Worm (Caenorhabditis elegans): ENCODE data around the gene cest-2.1.
A peak's percentile ranks its signal among the peaks of the same experiment; 100 is the strongest.

Gene cest-2.1

ce11 chrV:14160698-14161097, 10.6 kb downstream of the cest-2.1 start, which contains the start of gene cest-1.2 (continued):
- TF ChIP-seq dmd-6 (GFP tag; IDR thresholded peaks at IDR 0.05) (0 out of 2 replicates have a peak, but pooled peaks have one; percentile 17), zip-11 (GFP tag; IDR thresholded peaks at IDR 0.05) (no peak), zip-2 (tag; optimal IDR thresholded peaks at IDR 0.05) (no peak), nhr-28 (tag; optimal IDR thresholded peaks at IDR 0.05) (peak; percentile 59), lim-7 (GFP tag; IDR thresholded peaks at IDR 0.05) (no peak)

ce11 chrV:14156468-14156867, 14.8 kb downstream of the cest-2.1 start, which contains the start of gene AH10.2:
AH10.2 (plus strand) TSS chrV:14156768.
- TF ChIP-seq unc-62 (GFP tag; optimal IDR thresholded peaks at IDR 0.05 in 1 of 2): peak in 1 of 2 experiments; percentile 64
- no peak for TF ChIP-seq unc-62 (tag; optimal IDR thresholded peaks at IDR 0.05)
- TF ChIP-seq arid-1 (GFP tag; conservative IDR thresholded peaks at IDR 0.05): no peak
- no peak for TF ChIP-seq hlh-11 (tag; optimal IDR thresholded peaks at IDR 0.05)
- TF ChIP-seq tag-97 (GFP tag; IDR thresholded peaks at IDR 0.05): no peak
- no peak for TF ChIP-seq dmd-9 (GFP tag; IDR thresholded peaks at IDR 0.05)
- no peak for TF ChIP-seq aly-2 (tag; optimal IDR thresholded peaks at IDR 0.05)

ce11 chrV:14153615-14154014, 17.7 kb downstream of the cest-2.1 start:
- TF ChIP-seq hlh-11 (tag; optimal IDR thresholded peaks at IDR 0.05) (peak; percentile 14), ceh-28 (tag; optimal IDR thresholded peaks at IDR 0.05) (no peak), ZK546.5 (tag; optimal IDR thresholded peaks at IDR 0.05) (no peak), fkh-10 (GFP tag; optimal IDR thresholded peaks at IDR 0.05) (no peak), nhr-11 (tag; optimal IDR thresholded peaks at IDR 0.05) (peak; percentile 19), nhr-111 (GFP tag; optimal IDR thresholded peaks at IDR 0.05) (no peak), pha-4 (GFP tag; IDR thresholded peaks at IDR 0.05) (no peak), pha-4 (tag; optimal IDR thresholded peaks at IDR 0.05) (no peak), lin-15B (tag; optimal IDR thresholded peaks at IDR 0.05) (no peak), D1046.2 (GFP tag; IDR thresholded peaks at IDR 0.05) (no peak), ztf-7 (tag; optimal IDR thresholded peaks at IDR 0.05) (no peak), dve-1 (tag; optimal IDR thresholded peaks at IDR 0.05; ENCODE audit: insufficient read depth) (no peak), lin-39 (tag; optimal IDR thresholded peaks at IDR 0.05) (no peak), F44E2.7 (GFP tag; IDR thresholded peaks at IDR 0.05) (no peak), Y105C5A.15 (GFP tag; IDR thresholded peaks at IDR 0.05) (no peak)

ce11 chrV:14150966-14151365, 20.3 kb downstream of the cest-2.1 start:
- no peak for TF ChIP-seq ceh-62 (tag; optimal IDR thresholded peaks at IDR 0.05)
- TF ChIP-seq nhr-28 (tag; optimal IDR thresholded peaks at IDR 0.05): peak; percentile 2
- TF ChIP-seq unc-62 (GFP tag; optimal IDR thresholded peaks at IDR 0.05 in 1 of 2): peak in 1 of 2 experiments; percentile 57
- no peak for TF ChIP-seq unc-62 (tag; optimal IDR thresholded peaks at IDR 0.05)

ce11 chrV:14149125-14149524, 22.2 kb downstream of the cest-2.1 start:
- TF ChIP-seq zag-1 (tag; optimal IDR thresholded peaks at IDR 0.05) (no peak), unc-62 (GFP tag; optimal IDR thresholded peaks at IDR 0.05 in 1 of 2) (peak in 1 of 2 experiments; percentile 65), unc-62 (tag; optimal IDR thresholded peaks at IDR 0.05) (no peak)

- TF ChIP-seq nhr-25 (tag; optimal IDR thresholded peaks at IDR 0.05; ENCODE audit: borderline replicate concordance, insufficient read depth) (no peak), ceh-28 (tag; optimal IDR thresholded peaks at IDR 0.05) (no peak), set-16 (GFP tag; IDR thresholded peaks at IDR 0.05) (peak; percentile 67)
These were observed 24.2 kb downstream of the cest-2.1 start for ce11 chrV:14147114-14147513.

ce11 chrV:14146199-14146598, 25.1 kb downstream of the cest-2.1 start, which contains the start of gene acs-10:
acs-10 (plus strand) TSS chrV:14146499.
- TF ChIP-seq mdl-1 (tag; optimal IDR thresholded peaks at IDR 0.05) (no peak), hlh-30 (tag; optimal IDR thresholded peaks at IDR 0.05; ENCODE audit: insufficient read depth) (no peak), mes-2 (tag; optimal IDR thresholded peaks at IDR 0.05; ENCODE audit: poor library complexity, severe bottlenecking) (no peak), duxl-1 (tag; optimal IDR thresholded peaks at IDR 0.05; ENCODE audit: poor library complexity) (no peak), F49E8.2 (tag; optimal IDR thresholded peaks at IDR 0.05; ENCODE audit: borderline replicate concordance) (no peak), arid-1 (GFP tag; conservative IDR thresholded peaks at IDR 0.05) (no peak), ceh-62 (tag; optimal IDR thresholded peaks at IDR 0.05) (no peak), daf-12 (tag; optimal IDR thresholded peaks at IDR 0.05) (no peak), daf-16 (GFP tag; optimal IDR thresholded peaks at IDR 0.05) (no peak), daf-16 (tag; optimal IDR thresholded peaks at IDR 0.05) (no peak)

All from whole organism, L4 larva.